Fruit fly (Drosophila melanogaster): ENCODE data around the gene CG9626.

- no peak for TF ChIP-seq CG8478 (optimal IDR thresholded peaks at IDR 0.05)
- no peak for TF ChIP-seq CTCF (optimal IDR thresholded peaks at IDR 0.05)
Observed at dm6 chr3R:8310678-8311077, 9.9 kb upstream of the CG9626 start, which contains the start of gene CG11693.

Measured in S2 (cell line).